Worm (Caenorhabditis elegans): Measurements from ENCODE around the gene ilc-17.1.

ce11 chrX:12738454-12738853 lies 31.1 kb downstream of the ilc-17.1 start, which contains the start of gene pgp-13:
- TF ChIP-seq ztf-11 (tag; optimal IDR thresholded peaks at IDR 0.05) (no peak), eor-1 (tag; optimal IDR thresholded peaks at IDR 0.05) (no peak), ztf-4 (tag; optimal IDR thresholded peaks at IDR 0.05) (no peak)

Data from whole organism, L3 larva.